Worm (Caenorhabditis elegans): ENCODE measurements around the gene dac-1.

DNA sequence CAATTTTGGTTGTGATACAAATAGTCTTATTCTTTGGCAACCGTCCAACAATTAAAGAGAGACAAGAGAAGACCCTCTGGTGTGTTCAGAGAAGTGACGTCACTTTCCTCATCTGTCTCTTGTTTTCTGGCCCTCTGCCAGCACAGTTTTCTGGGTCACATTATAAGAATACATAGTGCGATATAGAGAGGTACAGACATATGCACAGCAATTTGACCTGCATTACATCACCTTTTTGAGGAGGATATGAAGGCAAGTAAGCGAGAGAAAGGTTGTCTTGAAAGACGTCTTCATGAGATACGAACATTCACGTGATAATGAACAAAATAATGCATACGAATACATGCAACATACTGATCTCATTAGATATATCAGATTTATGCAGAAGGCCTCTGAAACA is 54.6 kb downstream of the dac-1 start:
- TF ChIP-seq tab-1 (GFP tag; IDR thresholded peaks at IDR 0.05) (no peak), cog-1 (tag; optimal IDR thresholded peaks at IDR 0.05) (no peak)
